Worm (Caenorhabditis elegans) whole organism, L4 larva: ENCODE results near the gene B0228.9.

Experiments used
- ces-1 ChIP-seq: fragments of 150-350 bp; sonication (generic microtip); optimal IDR thresholded peaks from 4 replicates; lab custom pipeline; 2014; ENCODE audit warnings: missing biosample characterization, missing genetic modification reagents, missing genetic modification characterization
- cey-2 ChIP-seq: sonication (generic microtip); optimal IDR thresholded peaks from 3 replicates; lab custom pipeline; 2017; ENCODE audit warnings: missing genetic modification characterization, mild to moderate bottlenecking, missing compliant biosample characterization, antibody characterized with exemption, borderline replicate concordance; ENCODE audit not compliant: insufficient read depth
- ctbp-1 ChIP-seq: fragments of 200-800 bp; sonication (Bioruptor generic); IDR thresholded peaks from 2 replicates; pipeline ENCODE4 v1.3.6; 2022; ENCODE audit warnings: missing genetic modification reagents, missing genetic modification characterization, missing compliant biosample characterization
- dmd-6 ChIP-seq: fragments of 200-800 bp; sonication (Bioruptor generic); IDR thresholded peaks from 2 replicates; pipeline ENCODE4 v1.3.6; 2022; ENCODE audit warnings: missing genetic modification reagents, missing genetic modification characterization, missing compliant biosample characterization
- dve-1 ChIP-seq: sonication (generic microtip); optimal IDR thresholded peaks from 2 replicates; lab custom pipeline; 2017; ENCODE audit warnings: antibody characterized with exemption, mild to moderate bottlenecking, missing genetic modification characterization, missing compliant biosample characterization; ENCODE audit not compliant: insufficient read depth
- fkh-10 ChIP-seq: fragments of 150-350 bp; optimal IDR thresholded peaks from 2 replicates; lab custom pipeline; 2014; ENCODE audit warnings: missing biosample characterization, missing genetic modification reagents, missing genetic modification characterization
- hlh-30 ChIP-seq: sonication (generic microtip); optimal IDR thresholded peaks from 2 replicates; lab custom pipeline; 2017; ENCODE audit warnings: antibody characterized with exemption, mild to moderate bottlenecking, missing genetic modification characterization, missing compliant biosample characterization; ENCODE audit not compliant: insufficient read depth
- lir-3 ChIP-seq: sonication (generic microtip); optimal IDR thresholded peaks from 2 replicates; lab custom pipeline; 2016; ENCODE audit warnings: mild to moderate bottlenecking, missing genetic modification characterization, missing compliant biosample characterization
- lsy-2 ChIP-seq, 2 experiments: fragments of 150-350 bp in 1 of 2; sonication (generic microtip) in 1 of 2; optimal IDR thresholded peaks; 2 replicates each; lab custom pipeline; 2014 to 2017; ENCODE audit warnings: missing biosample characterization in 2 of 2, missing genetic modification characterization in 2 of 2
- mdl-1 ChIP-seq, 2 experiments: fragments of 150-350 bp in 1 of 2; sonication (generic microtip) in 1 of 2; optimal IDR thresholded peaks; 2 replicates each; lab custom pipeline; 2014 to 2017; ENCODE audit warnings: missing biosample characterization in 2 of 2, missing genetic modification characterization in 2 of 2
- nhr-11 ChIP-seq: fragments of 150-350 bp; optimal IDR thresholded peaks from 2 replicates; lab custom pipeline; 2014; ENCODE audit warnings: missing biosample characterization, missing genetic modification characterization
- rbr-2 ChIP-seq: sonication (generic microtip); optimal IDR thresholded peaks from 2 replicates; lab custom pipeline; 2016; ENCODE audit warnings: missing genotype, missing genetic modification characterization, missing compliant biosample characterization
- unc-62 ChIP-seq, 3 experiments: fragments of 150-350 bp in 1 of 3; sonication (generic microtip); optimal IDR thresholded peaks in 2 of 3; peaks in 1 of 3; 1 replicate in 1 of 3; 2 replicates in 2 of 3; lab custom pipeline; 2014 to 2017; ENCODE audit warnings: missing biosample characterization in 3 of 3, missing genetic modification characterization in 3 of 3, missing genetic modification reagents in 3 of 3, missing genotype in 1 of 3

The B0228.9 gene

ce11 chrII:7714614-7715186, 48.8 kb downstream of the B0228.9 start:
- TF ChIP-seq nhr-11 (no peak), rbr-2 (peak; percentile 25), lsy-2 (tag; optimal IDR thresholded peaks at IDR 0.05; lab: Kevin White, UChicago) (peak in 1 of 2 experiments; percentile 27), ctbp-1 (GFP tag; lab: Robert Waterston, UW) (peak; percentile 21; the same call in 1 of the 2 replicates), unc-62 (GFP tag; optimal IDR thresholded peaks at IDR 0.05 in 1 of 2; lab: Kevin White, UChicago) (peak in 1 of 2 experiments; percentile 77), unc-62 (tag; optimal IDR thresholded peaks at IDR 0.05; lab: Kevin White, UChicago) (no peak), lir-3 (tag; lab: Kevin White, UChicago) (no peak), ces-1 (GFP tag; lab: Kevin White, UChicago) (peak; percentile 84), cey-2 (no peak), fkh-10 (peak; percentile 77), mdl-1 (tag; optimal IDR thresholded peaks at IDR 0.05; lab: Kevin White, UChicago) (peak in 1 of 2 experiments; percentile 27), dve-1 (tag; lab: Kevin White, UChicago) (no peak), dmd-6 (GFP tag; lab: Robert Waterston, UW) (peak; percentile 30; the same call in 1 of the 2 replicates), hlh-30 (tag; lab: Kevin White, UChicago) (peak; percentile 53)
- TF ChIP-seq, all 104 proteins: peak for 9
